Worm (Caenorhabditis elegans) whole organism, L4 larva: Measurements from ENCODE around the gene msp-40.

Experiments
- ama-1 ChIP-seq: fragments of 150-350 bp; optimal IDR thresholded peaks from 2 replicates; lab custom pipeline; 2014; ENCODE audit warnings: inconsistent platforms, mixed read lengths
- pqm-1 ChIP-seq: sonication (generic microtip); optimal IDR thresholded peaks from 2 replicates; lab custom pipeline; 2017; ENCODE audit warnings: missing biosample characterization, missing genetic modification characterization

DNA sequence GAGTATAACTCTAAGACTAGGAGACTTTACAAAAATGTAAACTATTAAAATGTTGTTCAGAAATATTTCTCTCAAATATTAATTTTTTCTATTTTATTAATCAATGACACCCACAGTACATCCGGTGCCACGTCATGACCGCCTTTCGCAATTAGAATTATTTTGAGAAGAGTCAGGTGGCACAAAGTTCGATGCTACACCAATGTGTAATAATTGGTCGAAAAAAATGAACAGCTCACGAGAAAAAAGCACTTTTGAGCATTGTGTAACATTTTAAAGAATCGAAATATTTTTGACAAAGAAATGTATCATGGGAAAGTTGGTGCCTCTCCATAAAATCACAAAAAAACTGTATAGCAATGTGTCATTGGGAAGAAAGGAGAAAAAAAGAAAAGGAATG, 18.5 kb upstream of the msp-40 start:
- TF ChIP-seq ama-1 (lab: Kevin White, UChicago) (no peak), pqm-1 (tag; lab: Kevin White, UChicago) (no peak)
